Fruit fly (Drosophila melanogaster) whole organism, wandering third instar larva: ENCODE results near the gene CG11741.

Experiments used
- CG9705 ChIP-seq: fragments of 200-800 bp; sonication (Bioruptor generic); optimal IDR thresholded peaks from 2 replicates; lab custom pipeline; 2018; ENCODE audit warnings: missing biosample characterization, mild to moderate bottlenecking, missing genetic modification characterization
- Hr78 ChIP-seq: fragments of >200 bp; optimal IDR thresholded peaks from 2 replicates; lab custom pipeline; 2017; ENCODE audit warnings: missing biosample characterization, missing genetic modification characterization
- N ChIP-seq: fragments of >200 bp; optimal IDR thresholded peaks from 2 replicates; lab custom pipeline; 2018; ENCODE audit warnings: missing biosample characterization, missing external identifiers, missing genetic modification characterization
- Sp1 ChIP-seq: fragments of 200-800 bp; sonication (Bioruptor generic); optimal IDR thresholded peaks from 3 replicates; lab custom pipeline; 2019; ENCODE audit warnings: missing biosample characterization, mild to moderate bottlenecking, missing genetic modification characterization, moderate library complexity
- Vsx2 ChIP-seq: fragments of 200-300, 225-300 bp; sonication (Bioruptor generic); optimal IDR thresholded peaks from 2 replicates; lab custom pipeline; 2018; ENCODE audit warnings: missing biosample characterization, missing genetic modification characterization; ENCODE audit not compliant: partially characterized antibody
- dsf ChIP-seq: sonication (Bioruptor generic); optimal IDR thresholded peaks from 2 replicates; lab custom pipeline; 2016; ENCODE audit warnings: missing biosample characterization, missing genetic modification characterization, borderline replicate concordance
- fru ChIP-seq: fragments of 200-800 bp; sonication (Bioruptor generic); optimal IDR thresholded peaks from 3 replicates; lab custom pipeline; 2016; ENCODE audit warnings: missing biosample characterization, mild to moderate bottlenecking, missing genetic modification characterization
- h ChIP-seq: fragments of 200-800 bp; sonication (Bioruptor generic); optimal IDR thresholded peaks from 3 replicates; lab custom pipeline; 2016; ENCODE audit warnings: missing biosample characterization, mild to moderate bottlenecking, missing genetic modification characterization
- psq ChIP-seq: fragments of 200-800 bp; sonication (Bioruptor generic); optimal IDR thresholded peaks from 3 replicates; lab custom pipeline; 2017; ENCODE audit warnings: missing biosample characterization, mild to moderate bottlenecking, missing genetic modification characterization, moderate library complexity
- usp ChIP-seq: fragments of >200 bp; optimal IDR thresholded peaks from 2 replicates; lab custom pipeline; 2017; ENCODE audit warnings: missing biosample characterization, missing genetic modification characterization

dm6 chr3R:8512922-8513321 is 15.8 kb downstream of the CG11741 start, which contains the start of gene Or85c:
- TF ChIP-seq CG9705 (GFP tag; lab: Kevin White, UChicago) (no peak), h (GFP tag; lab: Kevin White, UChicago) (no peak), Hr78 (no peak), psq (GFP tag; lab: Kevin White, UChicago) (no peak), usp (no peak), dsf (GFP tag; lab: Kevin White, UChicago) (no peak), fru (no peak), Vsx2 (GFP tag; lab: Kevin White, UChicago) (no peak), N (GFP tag; lab: Kevin White, UChicago) (no peak), Sp1 (GFP tag; lab: Kevin White, UChicago) (no peak)
